Fruit fly (Drosophila melanogaster): ENCODE data around the gene Paf-AHalpha.

Gene Paf-AHalpha

DNA sequence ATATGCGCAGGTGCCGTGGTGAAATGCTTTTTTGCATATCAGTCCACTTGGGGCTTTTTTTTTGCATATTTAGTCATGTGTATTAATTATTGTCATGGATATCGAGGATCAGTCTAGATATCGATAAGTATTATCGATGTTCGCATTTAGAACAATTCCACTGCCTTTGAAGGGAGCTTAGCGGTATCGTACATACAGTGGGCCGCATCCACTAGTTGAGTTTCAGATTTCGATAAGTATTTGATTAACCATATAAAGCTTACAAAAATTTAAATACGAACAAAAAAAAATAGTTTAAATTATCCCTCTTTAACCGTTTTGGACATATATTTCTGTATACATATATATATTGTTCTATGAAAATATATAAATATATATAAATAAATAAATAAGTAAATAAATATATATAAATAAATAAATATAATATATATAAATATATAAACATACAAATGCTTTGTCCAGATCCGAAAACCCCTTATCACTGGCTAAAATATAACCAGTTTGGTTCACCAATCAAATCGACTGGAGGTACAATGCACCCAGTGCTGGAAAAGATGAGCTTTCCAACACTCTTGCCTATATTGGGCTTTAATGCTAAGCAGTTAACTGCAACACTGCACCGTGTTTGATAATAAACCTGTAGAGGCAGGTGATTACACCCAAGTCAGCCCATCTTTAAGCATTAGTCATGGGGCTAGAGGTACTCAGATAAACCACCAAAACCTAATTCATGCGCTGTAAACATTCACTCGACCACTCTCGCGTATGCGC is 17.7 kb upstream of the Paf-AHalpha start (continued):
- peak; percentile 53 for TF ChIP-seq CG32006 (GFP tag; optimal IDR thresholded peaks at IDR 0.05)
- TF ChIP-seq spab (GFP tag; optimal IDR thresholded peaks at IDR 0.05): no peak
- peak; percentile 13 for TF ChIP-seq CG31627 (GFP tag; optimal IDR thresholded peaks at IDR 0.05)
- TF ChIP-seq CG6276 (GFP tag; optimal IDR thresholded peaks at IDR 0.05): peak; percentile 26
- peak; percentile 17; the same call in 1 of the 3 replicates for TF ChIP-seq CG6163 (GFP tag; IDR thresholded peaks at IDR 0.05)
- peak; percentile 21 for TF ChIP-seq Sox14 (GFP tag; optimal IDR thresholded peaks at IDR 0.05)
- TF ChIP-seq acj6 (GFP tag; optimal IDR thresholded peaks at IDR 0.05): peak; percentile 14
- TF ChIP-seq Ets96B (tag; optimal IDR thresholded peaks at IDR 0.05): peak; percentile 20
- peak; percentile 14 for TF ChIP-seq CG8632 (GFP tag; optimal IDR thresholded peaks at IDR 0.05)
- no peak for TF ChIP-seq Eip93F (GFP tag; optimal IDR thresholded peaks at IDR 0.05)
- no peak for TF ChIP-seq CG11762 (GFP tag; optimal IDR thresholded peaks at IDR 0.05; ENCODE audit: insufficient read depth)
- no peak for TF ChIP-seq CG9139 (GFP tag; optimal IDR thresholded peaks at IDR 0.05)
- TF ChIP-seq cyc (GFP tag; optimal IDR thresholded peaks at IDR 0.05): no peak
- no peak for TF ChIP-seq Met (GFP tag; optimal IDR thresholded peaks at IDR 0.05)
- no peak for TF ChIP-seq fd59A (GFP tag; optimal IDR thresholded peaks at IDR 0.05)
- peak; percentile 12 for TF ChIP-seq Hr39 (GFP tag; optimal IDR thresholded peaks at IDR 0.05)
- peak; percentile 12 for TF ChIP-seq Eip78C (GFP tag)
- TF ChIP-seq ss (GFP tag; optimal IDR thresholded peaks at IDR 0.05): no peak
- no peak for TF ChIP-seq Blimp-1 (GFP tag; optimal IDR thresholded peaks at IDR 0.05)
- no peak for TF ChIP-seq salr (GFP tag; optimal IDR thresholded peaks at IDR 0.05)
- TF ChIP-seq CG10631 (GFP tag; optimal IDR thresholded peaks at IDR 0.05): peak; percentile 46
- TF ChIP-seq Hr38 (GFP tag; optimal IDR thresholded peaks at IDR 0.05): no peak
- TF ChIP-seq fd85E (GFP tag; optimal IDR thresholded peaks at IDR 0.05): no peak
- no peak for TF ChIP-seq Eip75B (GFP tag; optimal IDR thresholded peaks at IDR 0.05)
- TF ChIP-seq svp (GFP tag): peak; percentile 68
- TF ChIP-seq CG6854 (GFP tag; optimal IDR thresholded peaks at IDR 0.05): no peak
- TF ChIP-seq CG6792 (GFP tag; optimal IDR thresholded peaks at IDR 0.05): no peak
- no peak for TF ChIP-seq fkh (GFP tag; optimal IDR thresholded peaks at IDR 0.05)
- TF ChIP-seq Sox102F (GFP tag; optimal IDR thresholded peaks at IDR 0.05): no peak
- TF ChIP-seq CG3919 (GFP tag; optimal IDR thresholded peaks at IDR 0.05): peak; percentile 42
- TF ChIP-seq esn (GFP tag; optimal IDR thresholded peaks at IDR 0.05): peak; percentile 47
- TF ChIP-seq OdsH (GFP tag; optimal IDR thresholded peaks at IDR 0.05): peak; percentile 23

DNA sequence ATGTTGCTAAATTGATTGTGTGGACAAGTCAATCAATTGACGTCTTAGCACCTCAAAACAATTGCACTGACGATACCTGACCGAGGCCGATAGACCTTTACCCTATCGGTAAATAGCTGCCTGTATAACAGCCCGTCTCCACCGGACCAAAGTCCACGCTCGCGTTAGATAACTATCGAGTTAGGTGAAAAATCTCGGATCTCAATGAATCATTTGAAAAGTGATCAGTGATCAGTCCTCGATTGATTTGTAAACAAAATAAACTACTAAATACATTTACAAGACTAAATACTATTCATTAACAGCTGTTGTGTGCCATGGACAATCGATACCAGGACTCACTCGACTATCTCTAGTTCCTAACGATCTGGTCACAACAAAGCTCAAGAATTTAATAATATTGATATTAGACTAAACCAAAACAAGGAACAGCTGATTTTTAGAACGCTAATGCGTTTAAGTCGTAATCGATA is 13.7 kb upstream of the Paf-AHalpha start, which contains the start of the genes sordd2 and CG15602:
Gene sordd2, minus strand, starts transcription at position 78 of the 473 bp plus-strand sequence.
Gene CG15602, plus strand, starts transcription at position 342 of the 473 bp plus-strand sequence.
- TF ChIP-seq Eip78C (GFP tag) (peak; percentile 23), svp (GFP tag) (peak; percentile 84), eg (GFP tag; IDR thresholded peaks at IDR 0.05) (0 out of 3 replicates have a peak, but pooled peaks have one; percentile 44)

DNA sequence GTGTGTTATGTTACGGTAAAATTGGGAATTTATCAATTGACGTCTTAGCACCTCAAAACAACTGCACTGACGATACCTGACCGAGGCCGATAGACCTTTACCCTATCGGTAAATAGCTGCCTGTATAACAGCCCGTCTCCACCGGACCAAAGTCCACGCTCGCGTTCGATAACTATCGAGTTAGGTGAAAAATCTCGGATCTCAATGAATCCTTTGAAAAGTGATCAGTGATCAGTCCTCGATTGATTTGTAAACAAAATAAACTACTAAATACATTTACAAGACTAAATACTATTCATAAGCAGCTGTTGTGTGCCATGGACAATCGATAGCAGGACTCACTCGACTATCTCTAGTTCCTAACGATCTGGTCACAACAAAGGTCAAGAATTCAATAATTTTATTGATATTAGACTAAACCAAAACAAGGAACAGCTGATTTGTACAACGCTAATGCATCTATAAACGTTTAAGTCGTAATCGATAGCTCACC is 10.6 kb upstream of the Paf-AHalpha start, which contains the start of gene sordd1:
Gene sordd1, minus strand, starts transcription at position 78 of the 493 bp plus-strand sequence.
- TF ChIP-seq Eip78C (GFP tag): peak; percentile 16
